Worm (Caenorhabditis elegans) whole organism, L2 larva: ENCODE data around the gene math-42.
"Not testable (repeated sequence)": the region's sequence is repeated elsewhere in the genome, so short reads cannot be mapped to it uniquely, and the experiment has no call there.

Experiments used
- C34F6.9 ChIP-seq: fragments of 150-350 bp; optimal IDR thresholded peaks from 2 replicates; lab custom pipeline; 2014; ENCODE audit warnings: missing biosample characterization, missing genetic modification characterization
- R02D3.7 ChIP-seq: fragments of 150-350 bp; optimal IDR thresholded peaks from 2 replicates; lab custom pipeline; 2014; ENCODE audit warnings: missing biosample characterization, missing genetic modification characterization
- Y55F3AM.14 ChIP-seq: fragments of 200-800 bp; sonication (Bioruptor generic); optimal IDR thresholded peaks from 2 replicates; lab custom pipeline; 2018; ENCODE audit warnings: mild to moderate bottlenecking, missing genetic modification characterization, missing compliant biosample characterization
- ZK546.5 ChIP-seq: sonication (generic microtip); optimal IDR thresholded peaks from 2 replicates; lab custom pipeline; 2017; ENCODE audit warnings: missing biosample characterization, missing genetic modification characterization
- aly-2 ChIP-seq: fragments of 150-350 bp; optimal IDR thresholded peaks from 2 replicates; lab custom pipeline; 2014; ENCODE audit warnings: missing biosample characterization, missing genetic modification characterization
- ama-1 ChIP-seq: fragments of 150-350 bp; optimal IDR thresholded peaks from 2 replicates; lab custom pipeline; 2018; ENCODE audit warnings: inconsistent platforms
- ceh-82 ChIP-seq: fragments of 150-350 bp; optimal IDR thresholded peaks from 2 replicates; lab custom pipeline; 2014; ENCODE audit warnings: missing biosample characterization, missing genetic modification characterization
- crh-2 ChIP-seq: sonication (generic microtip); optimal IDR thresholded peaks from 2 replicates; lab custom pipeline; 2017; ENCODE audit warnings: missing biosample characterization, missing genetic modification characterization
- egl-27 ChIP-seq: sonication (generic microtip); optimal IDR thresholded peaks from 3 replicates; lab custom pipeline; 2017; ENCODE audit warnings: missing biosample characterization, missing genetic modification reagents, missing genetic modification characterization
- elt-1 ChIP-seq: fragments of 150-350 bp; optimal IDR thresholded peaks from 2 replicates; lab custom pipeline; 2014; ENCODE audit warnings: missing biosample characterization, missing genetic modification characterization
- elt-3 ChIP-seq: sonication (generic microtip); optimal IDR thresholded peaks from 2 replicates; lab custom pipeline; 2017; ENCODE audit warnings: missing biosample characterization, missing genetic modification characterization
- fos-1 ChIP-seq: fragments of 150-350 bp; optimal IDR thresholded peaks from 2 replicates; lab custom pipeline; 2014; ENCODE audit warnings: missing biosample characterization, missing genetic modification characterization
- gmeb-1 ChIP-seq: fragments of 150-350 bp; optimal IDR thresholded peaks from 2 replicates; lab custom pipeline; 2014; ENCODE audit warnings: missing biosample characterization, missing genetic modification characterization
- lin-11 ChIP-seq: fragments of 150-350 bp; sonication (generic microtip); optimal IDR thresholded peaks from 2 replicates; lab custom pipeline; 2014; ENCODE audit warnings: missing biosample characterization, missing genetic modification characterization, inconsistent platforms, mixed read lengths
- lin-13 ChIP-seq: fragments of 150-350 bp; optimal IDR thresholded peaks from 2 replicates; lab custom pipeline; 2014; ENCODE audit warnings: missing biosample characterization, missing genetic modification reagents, missing genetic modification characterization
- mab-5 ChIP-seq: fragments of 150-350 bp; optimal IDR thresholded peaks from 2 replicates; lab custom pipeline; 2014; ENCODE audit warnings: missing biosample characterization, missing genetic modification characterization
- mbf-1 ChIP-seq: sonication (generic microtip); optimal IDR thresholded peaks from 2 replicates; lab custom pipeline; 2017; ENCODE audit warnings: missing biosample characterization, missing genetic modification characterization
- mdl-1 ChIP-seq, 2 experiments: fragments of 150-350 bp in 1 of 2; sonication (generic microtip) in 1 of 2; optimal IDR thresholded peaks; 2 replicates each; lab custom pipeline; 2017; ENCODE audit warnings: missing biosample characterization in 2 of 2, missing genetic modification characterization in 2 of 2
- nhr-10 ChIP-seq: sonication (generic microtip); optimal IDR thresholded peaks from 2 replicates; lab custom pipeline; 2017; ENCODE audit warnings: missing biosample characterization, missing genetic modification characterization
- nhr-11 ChIP-seq: fragments of 150-350 bp; optimal IDR thresholded peaks from 2 replicates; lab custom pipeline; 2014; ENCODE audit warnings: missing biosample characterization, missing genetic modification characterization
- nhr-12 ChIP-seq: fragments of 150-350 bp; optimal IDR thresholded peaks from 2 replicates; lab custom pipeline; 2014; ENCODE audit warnings: missing biosample characterization, missing genetic modification characterization
- nhr-23 ChIP-seq: fragments of 150-350 bp; optimal IDR thresholded peaks from 2 replicates; lab custom pipeline; 2014; ENCODE audit warnings: missing biosample characterization, missing genetic modification reagents, missing genetic modification characterization
- nhr-77 ChIP-seq: fragments of 150-350 bp; optimal IDR thresholded peaks from 2 replicates; lab custom pipeline; 2014; ENCODE audit warnings: missing biosample characterization, missing genetic modification characterization
- peb-1 ChIP-seq: fragments of 150-350 bp; optimal IDR thresholded peaks from 2 replicates; lab custom pipeline; 2014; ENCODE audit warnings: missing biosample characterization, missing genetic modification characterization
- sem-4 ChIP-seq: fragments of 150-350 bp; optimal IDR thresholded peaks from 2 replicates; lab custom pipeline; 2014; ENCODE audit warnings: missing biosample characterization, missing genetic modification reagents, missing genetic modification characterization
- sma-9 ChIP-seq, 2 experiments: fragments of 150-350 bp in 1 of 2; sonication (generic microtip) in 1 of 2; optimal IDR thresholded peaks; 2 replicates each; lab custom pipeline; 2014 to 2016; ENCODE audit warnings: missing genetic modification characterization in 2 of 2, mild to moderate bottlenecking in 1 of 2, missing biosample characterization in 1 of 2, missing compliant biosample characterization in 1 of 2, missing genetic modification reagents in 1 of 2, moderate library complexity in 1 of 2
- unc-39 ChIP-seq: fragments of 150-350 bp; optimal IDR thresholded peaks from 2 replicates; lab custom pipeline; 2014; ENCODE audit warnings: missing biosample characterization, missing genetic modification characterization
- unc-55 ChIP-seq: fragments of 150-350 bp; sonication (generic microtip); optimal IDR thresholded peaks from 3 replicates; lab custom pipeline; 2014; ENCODE audit warnings: missing biosample characterization, missing genetic modification reagents, missing genetic modification characterization
- unc-62 ChIP-seq: fragments of 150-350 bp; optimal IDR thresholded peaks from 2 replicates; lab custom pipeline; 2014; ENCODE audit warnings: missing biosample characterization, missing genetic modification reagents, missing genetic modification characterization
- zag-1 ChIP-seq: fragments of 150-350 bp; optimal IDR thresholded peaks from 2 replicates; lab custom pipeline; 2014; ENCODE audit warnings: missing biosample characterization, missing genetic modification characterization
- ztf-1 ChIP-seq: fragments of 200-800 bp; sonication (Bioruptor generic); conservative IDR thresholded peaks from 2 replicates; pipeline ENCODE4 v1.3.6; 2022; ENCODE audit warnings: missing genetic modification characterization, missing compliant biosample characterization
- ztf-11 ChIP-seq: sonication (generic microtip); optimal IDR thresholded peaks from 2 replicates; lab custom pipeline; 2017; ENCODE audit warnings: missing biosample characterization, missing genetic modification characterization

Gene math-42

DNA sequence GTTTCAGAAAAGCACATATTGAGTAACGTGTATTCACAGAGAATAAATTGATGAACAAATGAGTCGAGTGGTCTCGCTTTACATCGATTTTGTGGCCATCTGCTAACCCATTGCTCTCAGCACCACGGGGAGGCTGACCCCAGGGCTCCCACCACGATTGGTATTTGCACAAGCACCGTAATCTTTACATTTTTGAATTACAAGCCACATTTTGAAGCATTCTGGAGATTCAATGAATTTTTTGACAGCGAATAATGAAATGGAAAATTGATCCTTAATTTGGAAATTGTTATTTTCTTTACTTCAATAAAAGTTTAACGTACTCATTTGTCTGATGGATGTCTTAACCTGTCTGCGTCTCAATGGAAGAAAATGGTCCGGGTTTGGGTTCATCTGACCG lies 45.8 kb downstream of the math-42 start, which contains the start of gene C40A11.6:
Gene C40A11.6 (minus strand): TSS at position 101 of the 400 bp plus-strand sequence.
- TF ChIP-seq nhr-12 (tag; lab: Kevin White, UChicago) (no peak), mdl-1 (tag; optimal IDR thresholded peaks at IDR 0.05; lab: Kevin White, UChicago) (no peak), peb-1 (no peak), elt-1 (no peak), ztf-11 (tag; lab: Kevin White, UChicago) (no peak), ztf-1 (GFP tag; lab: Robert Waterston, UW) (no peak), mab-5 (no peak), crh-2 (tag; lab: Kevin White, UChicago) (no peak), nhr-10 (tag; lab: Kevin White, UChicago) (no peak), ceh-82 (no peak), mbf-1 (tag; lab: Kevin White, UChicago) (no peak), zag-1 (tag; lab: Kevin White, UChicago) (no peak), aly-2 (tag; lab: Kevin White, UChicago) (no peak), nhr-77 (tag; lab: Kevin White, UChicago) (no peak), R02D3.7 (tag; lab: Kevin White, UChicago) (no peak)

DNA sequence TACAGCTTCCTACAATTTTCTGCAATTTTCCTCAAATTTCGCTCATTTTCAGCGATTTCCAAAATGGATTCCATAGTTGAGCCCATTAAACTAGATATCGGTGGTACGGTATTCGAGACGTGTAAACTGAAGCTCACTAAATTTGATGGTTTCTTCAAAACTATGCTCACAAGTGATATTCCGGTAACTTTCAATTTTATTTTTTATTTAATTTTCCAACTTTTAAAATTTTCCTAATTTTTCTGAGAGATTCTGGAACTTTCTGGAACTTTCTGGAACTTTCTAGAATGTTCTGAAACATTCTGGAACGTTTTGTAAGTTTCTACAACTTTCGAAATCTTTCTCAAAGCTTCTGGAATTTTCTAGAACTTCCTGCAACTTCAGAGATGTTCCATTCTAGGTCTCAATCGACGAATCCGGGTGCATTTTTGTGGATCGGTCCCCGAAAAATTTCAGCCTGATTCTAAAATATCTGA lies 47.2 kb downstream of the math-42 start, which contains the start of gene C40A11.2:
Gene C40A11.2 (plus strand): TSS at position 51 of the 476 bp plus-strand sequence.
- no peak for TF ChIP-seq unc-55 (GFP tag; lab: Kevin White, UChicago)
- no peak for TF ChIP-seq ama-1 (lab: Kevin White, UChicago)
- no peak for TF ChIP-seq peb-1
- TF ChIP-seq ceh-82 = no peak
- no peak for TF ChIP-seq nhr-11 (tag; lab: Kevin White, UChicago)
- no peak for TF ChIP-seq C34F6.9 (tag; lab: Kevin White, UChicago)
- TF ChIP-seq sem-4 (tag; lab: Kevin White, UChicago) = no peak
- no peak for TF ChIP-seq nhr-23
- no peak for TF ChIP-seq elt-1
- no peak for TF ChIP-seq aly-2 (tag; lab: Kevin White, UChicago)
- no peak for TF ChIP-seq ztf-11 (tag; lab: Kevin White, UChicago)
- TF ChIP-seq Y55F3AM.14 (GFP tag; lab: Kevin White, UChicago) = no peak
- no peak for TF ChIP-seq zag-1 (tag; lab: Kevin White, UChicago)
- no peak for TF ChIP-seq unc-62 (GFP tag; lab: Kevin White, UChicago)
- no peak for TF ChIP-seq sma-9 (GFP tag; optimal IDR thresholded peaks at IDR 0.05; lab: Kevin White, UChicago)
- TF ChIP-seq sma-9 (tag; optimal IDR thresholded peaks at IDR 0.05; lab: Kevin White, UChicago) = no peak

DNA sequence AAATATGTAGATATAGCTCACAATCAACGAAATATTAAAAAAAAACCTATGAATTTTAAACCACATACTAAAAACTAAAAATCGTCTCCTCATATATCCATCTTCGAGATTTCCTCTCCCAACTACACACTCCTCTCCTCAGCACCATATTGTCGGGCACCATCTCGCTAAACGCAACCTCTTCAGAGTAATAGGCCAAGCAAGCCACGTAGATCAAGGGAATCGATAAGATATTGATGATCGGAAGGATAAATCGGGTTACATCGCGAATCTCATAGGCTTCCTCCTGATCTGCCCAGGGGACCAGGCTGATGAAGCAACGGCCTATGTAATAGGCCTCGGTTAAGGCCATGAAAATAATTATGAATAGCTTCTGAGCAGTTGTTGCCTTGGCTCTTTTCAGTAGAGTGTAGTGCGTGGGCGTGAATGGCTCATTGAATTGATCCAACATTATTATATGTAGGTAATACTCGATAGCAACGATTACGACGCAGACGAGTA lies 50.8 kb downstream of the math-42 start, which contains the start of the genes C40A11.7 and C40A11.8:
Gene C40A11.7 (minus strand): TSS at position 101 of the 501 bp plus-strand sequence.
Gene C40A11.8 (minus strand): TSS at position 451 of the 501 bp plus-strand sequence.
- TF ChIP-seq unc-39 (tag; lab: Kevin White, UChicago) (no peak), elt-3 (no peak), ztf-11 (tag; lab: Kevin White, UChicago) (no peak), lin-11 (tag; lab: Kevin White, UChicago) (no peak), sem-4 (tag; lab: Kevin White, UChicago) (no peak), egl-27 (tag; lab: Kevin White, UChicago) (no peak), aly-2 (tag; lab: Kevin White, UChicago) (no peak), nhr-11 (tag; lab: Kevin White, UChicago) (no peak), R02D3.7 (tag; lab: Kevin White, UChicago) (no peak), mbf-1 (tag; lab: Kevin White, UChicago) (no peak)

ce11 chrII:2152455-2152854 lies 52.7 kb downstream of the math-42 start:
- TF ChIP-seq ZK546.5 (tag; lab: Kevin White, UChicago) (no peak), nhr-11 (tag; lab: Kevin White, UChicago) (no peak), lin-11 (tag; lab: Kevin White, UChicago) (no peak), fos-1 (peak; percentile 64), nhr-12 (tag; lab: Kevin White, UChicago) (no peak)
- TF ChIP-seq, all 48 proteins: peak for 1

DNA sequence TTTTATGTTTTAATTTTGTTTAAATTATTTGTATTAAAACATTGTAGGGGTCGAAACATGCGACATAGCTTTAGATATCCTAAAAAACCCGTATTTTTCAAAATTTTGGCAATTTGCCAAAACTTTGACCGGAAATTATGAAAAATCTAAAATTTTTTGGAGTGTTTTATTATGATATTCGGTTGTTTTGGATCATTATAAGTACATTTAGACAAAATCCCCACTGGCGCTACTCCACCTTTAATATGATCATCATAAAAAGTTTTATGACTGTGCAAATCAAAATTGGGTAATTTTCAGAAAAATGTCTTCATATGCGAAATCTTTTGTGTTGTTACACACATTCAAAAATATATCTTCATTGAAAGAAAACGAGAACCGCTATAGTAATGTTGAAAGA lies 54.0 kb downstream of the math-42 start, which contains the start of gene math-18:
Gene math-18 (plus strand): TSS at position 301 of the 400 bp plus-strand sequence.
- not testable (repeated sequence) for TF ChIP-seq gmeb-1 (tag; lab: Kevin White, UChicago); ama-1 (lab: Kevin White, UChicago); lin-13
- TF ChIP-seq, all 48 proteins: peak for 0; not testable (repeated sequence) for 48
